Worm (Caenorhabditis elegans) whole organism, young adult: ENCODE measurements around the gene fipr-8.

Experiments
- F49E8.2 ChIP-seq: sonication (generic microtip); optimal IDR thresholded peaks from 3 replicates; lab custom pipeline; 2017; ENCODE audit warnings: missing genetic modification characterization, mild to moderate bottlenecking, missing compliant biosample characterization, antibody characterized with exemption, moderate library complexity; ENCODE audit not compliant: insufficient read depth
- K12H6.12 ChIP-seq: fragments of 200-800 bp; sonication (Bioruptor generic); optimal IDR thresholded peaks from 2 replicates; lab custom pipeline; 2018; ENCODE audit warnings: mild to moderate bottlenecking, missing genetic modification characterization, missing compliant biosample characterization
- cebp-1 ChIP-seq, 2 experiments: fragments of 200-800 bp in 1 of 2; sonication (Bioruptor generic) in 1 of 2; sonication (generic microtip) in 1 of 2; IDR thresholded peaks in 1 of 2; optimal IDR thresholded peaks in 1 of 2; 2 replicates each; pipeline versions ENCODE4 v1.3.6 to Lab custom; 2017 to 2022; ENCODE audit warnings: missing compliant biosample characterization in 2 of 2, missing genetic modification characterization in 2 of 2, mild to moderate bottlenecking in 1 of 2, missing genetic modification reagents in 1 of 2, moderate library complexity in 1 of 2
- dpl-1 ChIP-seq: fragments of 150-350 bp; optimal IDR thresholded peaks from 2 replicates; lab custom pipeline; 2014; ENCODE audit warnings: missing biosample characterization, missing genetic modification reagents, missing genetic modification characterization
- mxl-1 ChIP-seq: sonication (generic microtip); optimal IDR thresholded peaks from 2 replicates; lab custom pipeline; 2016; ENCODE audit warnings: missing genetic modification characterization, missing compliant biosample characterization
- nhr-179 ChIP-seq: sonication (generic microtip); optimal IDR thresholded peaks from 2 replicates; lab custom pipeline; 2016; ENCODE audit warnings: mild to moderate bottlenecking, missing genetic modification characterization, missing compliant biosample characterization
- rcor-1 ChIP-seq: fragments of 200-800 bp; sonication (Bioruptor generic); IDR thresholded peaks from 2 replicates; pipeline ENCODE4 v1.3.6; 2022; ENCODE audit warnings: missing genetic modification reagents, missing genetic modification characterization, missing compliant biosample characterization
- snpc-4 ChIP-seq, 5 experiments: fragments of 150-350 bp in 1 of 5; sonication (generic microtip) in 4 of 5; optimal IDR thresholded peaks; 2 replicates each; lab custom pipeline; 2014 to 2018; ENCODE audit warnings: missing genetic modification characterization in 5 of 5, missing biosample characterization in 3 of 5, antibody characterized with exemption in 2 of 5, mild to moderate bottlenecking in 2 of 5, missing compliant biosample characterization in 2 of 5, missing genotype in 2 of 5, moderate library complexity in 2 of 5, missing genetic modification reagents in 1 of 5
- ztf-3 ChIP-seq: fragments of 200-800 bp; sonication (Bioruptor generic); optimal IDR thresholded peaks from 2 replicates; lab custom pipeline; 2018; ENCODE audit warnings: mild to moderate bottlenecking, missing genetic modification characterization, missing compliant biosample characterization

DNA sequence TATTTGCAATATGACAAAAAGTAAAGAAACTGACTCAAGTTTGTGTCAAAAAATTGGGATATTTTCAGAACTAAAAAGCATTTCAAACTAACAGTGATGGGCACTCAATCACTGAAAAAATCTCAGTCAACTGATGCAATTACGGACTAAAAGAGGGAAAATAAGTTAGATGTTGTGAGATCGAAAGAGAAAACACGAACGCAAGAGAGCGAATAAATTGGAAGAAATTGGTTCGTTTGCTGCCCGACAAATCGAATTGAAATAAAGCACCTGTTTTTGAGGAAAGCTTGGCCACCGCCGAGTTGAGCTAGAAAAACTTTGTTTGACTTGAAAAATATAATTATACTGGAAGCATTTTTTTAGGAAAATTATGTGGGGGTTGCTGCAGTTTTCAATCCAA lies 26.3 kb upstream of the fipr-8 start:
- TF ChIP-seq mxl-1 (tag; lab: Kevin White, UChicago): no peak
- no peak for TF ChIP-seq snpc-4 (GFP tag; optimal IDR thresholded peaks at IDR 0.05; lab: Kevin White, UChicago)
- TF ChIP-seq snpc-4 (tag; optimal IDR thresholded peaks at IDR 0.05; lab: Kevin White, UChicago): no peak
- no peak for TF ChIP-seq rcor-1 (GFP tag; lab: Robert Waterston, UW)
- no peak for TF ChIP-seq cebp-1 (GFP tag; IDR thresholded peaks at IDR 0.05; lab: Robert Waterston, UW)
- TF ChIP-seq cebp-1 (tag; optimal IDR thresholded peaks at IDR 0.05; lab: Kevin White, UChicago): no peak
- TF ChIP-seq F49E8.2: no peak
- no peak for TF ChIP-seq dpl-1 (GFP tag; lab: Kevin White, UChicago)
- TF ChIP-seq ztf-3: no peak
- TF ChIP-seq nhr-179 (tag; lab: Kevin White, UChicago): no peak
- TF ChIP-seq K12H6.12: no peak
